Fruit fly (Drosophila melanogaster) whole organism, embryonic: Measurements from ENCODE around the gene CG14362.

Experiments used
- Lpt ChIP-seq: fragments of >200 bp; optimal IDR thresholded peaks from 2 replicates; lab custom pipeline; 2018; ENCODE audit warnings: missing biosample characterization, missing genetic modification characterization
- Opbp ChIP-seq: fragments of 200-800 bp; sonication (Bioruptor generic); IDR thresholded peaks from 3 replicates; pipeline ENCODE4 v1.3.6; 2022; ENCODE audit warnings: missing biosample characterization, missing genetic modification characterization; ENCODE audit not compliant: partially characterized antibody
- PHDP ChIP-seq: fragments of 200-800 bp; sonication (Bioruptor generic); optimal IDR thresholded peaks from 3 replicates; lab custom pipeline; 2018; ENCODE audit warnings: missing biosample characterization, mild to moderate bottlenecking, missing genetic modification characterization, moderate library complexity
- Sry-δ ChIP-seq: fragments of 200-800 bp; sonication (Bioruptor generic); optimal IDR thresholded peaks from 2 replicates; lab custom pipeline; 2016; ENCODE audit warnings: missing biosample characterization, missing genetic modification characterization

dm6 chr3R:13859242-13859641 lies 4.0 kb upstream of the CG14362 start:
- TF ChIP-seq Sry-δ (GFP tag; lab: Kevin White, UChicago) (no peak), Lpt (GFP tag; lab: Kevin White, UChicago) (no peak), Opbp (GFP tag; lab: Robert Waterston, UW) (no peak), PHDP (tag; lab: Kevin White, UChicago) (no peak)
